Worm (Caenorhabditis elegans) whole organism, mixed stage, embryonic: ENCODE measurements around the gene F35C11.5.

Source experiments
- drap-1 ChIP-seq: fragments of 200-800 bp; sonication (Bioruptor generic); optimal IDR thresholded peaks from 3 replicates; lab custom pipeline; 2018; ENCODE audit warnings: mild to moderate bottlenecking, missing genetic modification characterization, missing compliant biosample characterization
- elt-3 ChIP-seq: fragments of 150-350 bp; optimal IDR thresholded peaks from 2 replicates; lab custom pipeline; 2014; ENCODE audit warnings: missing biosample characterization, missing genetic modification characterization
- lin-13 ChIP-seq: fragments of 150-350 bp; optimal IDR thresholded peaks from 2 replicates; lab custom pipeline; 2014; ENCODE audit warnings: missing biosample characterization, missing genetic modification characterization
- nhr-12 ChIP-seq: fragments of 150-350 bp; optimal IDR thresholded peaks from 2 replicates; lab custom pipeline; 2014; ENCODE audit warnings: missing biosample characterization, missing genetic modification characterization
- nhr-2 ChIP-seq: fragments of 150-350 bp; optimal IDR thresholded peaks from 2 replicates; lab custom pipeline; 2014; ENCODE audit warnings: missing biosample characterization, missing genetic modification characterization
- nhr-237 ChIP-seq: fragments of 150-350 bp; optimal IDR thresholded peaks from 2 replicates; lab custom pipeline; 2014; ENCODE audit warnings: missing biosample characterization, missing genetic modification characterization
- nhr-28 ChIP-seq: fragments of 150-350 bp; optimal IDR thresholded peaks from 2 replicates; lab custom pipeline; 2014; ENCODE audit warnings: missing biosample characterization, missing genetic modification characterization
- pha-4 ChIP-seq: fragments of 150-350 bp; optimal IDR thresholded peaks from 2 replicates; lab custom pipeline; 2018; ENCODE audit warnings: missing biosample characterization, missing genetic modification reagents, missing genetic modification characterization
- sptf-1 ChIP-seq: sonication (generic microtip); optimal IDR thresholded peaks from 2 replicates; lab custom pipeline; 2017; ENCODE audit warnings: mild to moderate bottlenecking, missing genetic modification characterization, moderate library complexity, missing compliant biosample characterization
- unc-62 ChIP-seq: fragments of 150-350 bp; optimal IDR thresholded peaks from 2 replicates; lab custom pipeline; 2014; ENCODE audit warnings: missing biosample characterization, missing genetic modification reagents, missing genetic modification characterization

- TF ChIP-seq sptf-1 (tag; lab: Kevin White, UChicago): no peak
- TF ChIP-seq pha-4 (tag; lab: Kevin White, UChicago): no peak
- no peak for TF ChIP-seq elt-3 (tag; lab: Kevin White, UChicago)
- no peak for TF ChIP-seq lin-13 (tag; lab: Kevin White, UChicago)
- no peak for TF ChIP-seq nhr-2 (tag; lab: Kevin White, UChicago)
- TF ChIP-seq drap-1 (GFP tag; lab: Kevin White, UChicago): no peak
- TF ChIP-seq nhr-12 (tag; lab: Kevin White, UChicago): no peak
- no peak for TF ChIP-seq unc-62 (GFP tag; lab: Kevin White, UChicago)
- no peak for TF ChIP-seq nhr-28 (tag; lab: Kevin White, UChicago)
- no peak for TF ChIP-seq nhr-237
These were observed 40.9 kb upstream of the F35C11.5 start, which contains the start of gene twk-3 for ce11 chrII:8212680-8213079.
